Fruit fly (Drosophila melanogaster) whole organism, adult: ENCODE results near the gene Fancm.

Experiments
- CG1620 ChIP-seq: fragments of 200-800 bp; sonication (Bioruptor generic); optimal IDR thresholded peaks from 2 replicates; lab custom pipeline; 2016; ENCODE audit warnings: missing biosample characterization, missing genetic modification characterization
- CG33017 ChIP-seq: fragments of 200-800 bp; sonication (Bioruptor generic); optimal IDR thresholded peaks from 2 replicates; lab custom pipeline; 2018; ENCODE audit warnings: missing biosample characterization, mild to moderate bottlenecking, missing genetic modification characterization, moderate library complexity
- CG5204 ChIP-seq: fragments of 200-800 bp; sonication (Bioruptor generic); optimal IDR thresholded peaks from 2 replicates; lab custom pipeline; 2016; ENCODE audit warnings: missing biosample characterization, missing genetic modification characterization
- Clk ChIP-seq: fragments of 200-800 bp; sonication (Bioruptor generic); optimal IDR thresholded peaks from 2 replicates; lab custom pipeline; 2017; ENCODE audit warnings: missing biosample characterization, missing genetic modification characterization
- Crg-1 ChIP-seq: fragments of 200-800 bp; sonication (Bioruptor generic); optimal IDR thresholded peaks from 2 replicates; lab custom pipeline; 2016; ENCODE audit warnings: missing biosample characterization, missing genetic modification characterization
- cic ChIP-seq: fragments of 200-800 bp; sonication (Bioruptor generic); optimal IDR thresholded peaks from 2 replicates; lab custom pipeline; 2017; ENCODE audit warnings: missing biosample characterization, mild to moderate bottlenecking, missing genetic modification characterization, moderate library complexity
- cnc ChIP-seq, 2 experiments: fragments of >200 bp; optimal IDR thresholded peaks; 2 replicates each; lab custom pipeline; 2017
- kay ChIP-seq: fragments of 200-800 bp; sonication (Bioruptor generic); peaks from one replicate; lab custom pipeline; 2016; ENCODE audit warnings: missing biosample characterization, missing genetic modification characterization, borderline replicate concordance
- ovo ChIP-seq: fragments of 200-800 bp; sonication (Bioruptor generic); optimal IDR thresholded peaks from 2 replicates; lab custom pipeline; 2016; ENCODE audit warnings: missing biosample characterization, missing genetic modification characterization
- pad ChIP-seq: fragments of 200-800 bp; sonication (Bioruptor generic); optimal IDR thresholded peaks from 3 replicates; lab custom pipeline; 2017; ENCODE audit warnings: missing biosample characterization, missing genetic modification characterization, mild to moderate bottlenecking, moderate library complexity, missing genetic modification reagents
- tj ChIP-seq: fragments of 200-800 bp; sonication (Bioruptor generic); optimal IDR thresholded peaks from 3 replicates; lab custom pipeline; 2017; ENCODE audit warnings: missing biosample characterization, mild to moderate bottlenecking, missing genetic modification characterization, moderate library complexity

dm6 chr3R:21499131-21500036 lies 17.3 kb downstream of the Fancm start, which contains the start of gene C15:
- TF ChIP-seq kay (no peak), Crg-1 (GFP tag; lab: Kevin White, UChicago) (no peak), cnc (optimal IDR thresholded peaks at IDR 0.05; lab: Kevin White, UChicago) (no peak), CG33017 (tag; lab: Kevin White, UChicago) (no peak), pad (GFP tag; lab: Kevin White, UChicago) (peak; percentile 23), Clk (no peak), cic (no peak), CG5204 (GFP tag; lab: Kevin White, UChicago) (no peak), CG1620 (GFP tag; lab: Kevin White, UChicago) (no peak), tj (GFP tag; lab: Kevin White, UChicago) (no peak), ovo (no peak)
